Worm (Caenorhabditis elegans) whole organism, L3 larva: ENCODE results near the gene F31F7.2.

Source experiments
- aly-2 ChIP-seq: fragments of 150-350 bp; optimal IDR thresholded peaks from 2 replicates; lab custom pipeline; 2014; ENCODE audit warnings: missing biosample characterization, missing genetic modification characterization
- ama-1 ChIP-seq: fragments of 150-350 bp; optimal IDR thresholded peaks from 2 replicates; lab custom pipeline; 2018
- egl-27 ChIP-seq: sonication (generic microtip); optimal IDR thresholded peaks from 4 replicates; lab custom pipeline; 2017; ENCODE audit warnings: missing biosample characterization, missing genetic modification reagents, missing genetic modification characterization
- elt-3 ChIP-seq, 3 experiments: fragments of 150-350 bp in 1 of 3; sonication (generic microtip) in 2 of 3; optimal IDR thresholded peaks; 2 replicates in 2 of 3; 4 replicates in 1 of 3; lab custom pipeline; 2014 to 2017; ENCODE audit warnings: missing biosample characterization in 3 of 3, missing genetic modification characterization in 3 of 3
- nhr-23 ChIP-seq: fragments of 150-350 bp; optimal IDR thresholded peaks from 2 replicates; lab custom pipeline; 2014; ENCODE audit warnings: missing biosample characterization, missing genetic modification reagents, missing genetic modification characterization
- nhr-237 ChIP-seq: fragments of 150-350 bp; optimal IDR thresholded peaks from 2 replicates; lab custom pipeline; 2014; ENCODE audit warnings: missing biosample characterization, missing genetic modification characterization
- nhr-28 ChIP-seq: fragments of 150-350 bp; optimal IDR thresholded peaks from 2 replicates; lab custom pipeline; 2014; ENCODE audit warnings: missing biosample characterization, missing genetic modification characterization
- pha-4 ChIP-seq: fragments of 150-350 bp; optimal IDR thresholded peaks from 2 replicates; lab custom pipeline; 2014; ENCODE audit warnings: missing biosample characterization, missing genetic modification reagents, missing genetic modification characterization
- snpc-4 ChIP-seq: fragments of 150-350 bp; optimal IDR thresholded peaks from 2 replicates; lab custom pipeline; 2014; ENCODE audit warnings: missing biosample characterization, missing genetic modification characterization
- unc-39 ChIP-seq: sonication (generic microtip); optimal IDR thresholded peaks from 4 replicates; lab custom pipeline; 2017; ENCODE audit warnings: missing biosample characterization, missing genetic modification characterization

ce11 chrV:6229457-6229949 is 41.1 kb upstream of the F31F7.2 start:
- TF ChIP-seq pha-4 (tag; lab: Kevin White, UChicago), result peak; percentile 98
- peak; percentile 23 to 96 (median 88) for TF ChIP-seq elt-3 (tag; optimal IDR thresholded peaks at IDR 0.05; lab: Kevin White, UChicago)
- TF ChIP-seq nhr-28 (tag; lab: Kevin White, UChicago), result no peak
- peak; percentile 55 for TF ChIP-seq egl-27 (tag; lab: Kevin White, UChicago)
- no peak for TF ChIP-seq nhr-237
- no peak for TF ChIP-seq unc-39 (tag; lab: Kevin White, UChicago)
- TF ChIP-seq ama-1 (lab: Kevin White, UChicago), result peak; percentile 60
- peak; percentile 9 for TF ChIP-seq snpc-4
- no peak for TF ChIP-seq aly-2
- peak; percentile 71 for TF ChIP-seq nhr-23 (tag; lab: Kevin White, UChicago)
